Fruit fly (Drosophila melanogaster): ENCODE measurements around the gene CG42779.

CG42779 gene

DNA sequence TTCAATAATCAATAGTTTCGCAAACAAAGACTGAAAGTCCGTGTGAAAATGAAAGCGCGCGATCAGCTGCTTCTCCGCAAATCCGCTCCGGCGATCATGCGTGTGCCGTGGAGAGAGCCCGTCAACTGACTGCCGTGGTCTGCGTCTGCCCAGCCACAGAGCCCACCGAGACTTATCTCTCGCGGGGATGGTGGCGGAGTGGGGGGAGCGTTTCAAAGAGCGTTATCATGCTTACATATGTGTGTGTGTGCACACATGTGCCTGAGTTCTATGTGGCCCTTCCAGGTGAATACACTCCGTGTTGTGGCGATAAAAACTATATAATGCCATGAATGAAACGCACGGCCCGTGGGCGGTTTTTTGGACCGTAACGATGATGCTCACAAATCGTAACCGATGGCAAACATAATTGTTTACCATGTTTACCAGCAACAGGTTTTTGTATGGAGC, 43.4 kb upstream of the CG42779 start (continued):
- no peak for TF ChIP-seq CG30431 (GFP tag; optimal IDR thresholded peaks at IDR 0.05)
- peak; percentile 42; the same call in 1 of the 3 replicates for TF ChIP-seq sr (GFP tag; IDR thresholded peaks at IDR 0.05)
- TF ChIP-seq CG15696 (tag; optimal IDR thresholded peaks at IDR 0.05) = no peak
- peak; percentile 93 for TF ChIP-seq chinmo (GFP tag; IDR thresholded peaks at IDR 0.05; ENCODE audit: partially characterized antibody)
- no peak for TF ChIP-seq CG31441 (GFP tag; IDR thresholded peaks at IDR 0.05)
- no peak for TF ChIP-seq Lim3 (GFP tag; IDR thresholded peaks at IDR 0.05)
- TF ChIP-seq CG2129 (GFP tag; IDR thresholded peaks at IDR 0.05; ENCODE audit: partially characterized antibody) = no peak
- no peak for TF ChIP-seq onecut (GFP tag; IDR thresholded peaks at IDR 0.05)
- TF ChIP-seq Myb (GFP tag; optimal IDR thresholded peaks at IDR 0.05) = no peak
- peak; percentile 91 for TF ChIP-seq CG10543 (GFP tag; optimal IDR thresholded peaks at IDR 0.05)
- peak; percentile 21; the same call in 1 of the 2 replicates for TF ChIP-seq stc (GFP tag; IDR thresholded peaks at IDR 0.05)
- TF ChIP-seq CG7271 (tag; optimal IDR thresholded peaks at IDR 0.05) = no peak
- no peak for TF ChIP-seq CG10462 (GFP tag; optimal IDR thresholded peaks at IDR 0.05)
- TF ChIP-seq Nf-YB (GFP tag; optimal IDR thresholded peaks at IDR 0.05) = no peak
- no peak for TF ChIP-seq CG3838 (GFP tag; optimal IDR thresholded peaks at IDR 0.05)
- TF ChIP-seq nom (GFP tag; optimal IDR thresholded peaks at IDR 0.05) = peak; percentile 42
- TF ChIP-seq CG18599 (GFP tag; optimal IDR thresholded peaks at IDR 0.05) = no peak
- TF ChIP-seq CG16815 (GFP tag; optimal IDR thresholded peaks at IDR 0.05) = no peak
- TF ChIP-seq Oli (tag; optimal IDR thresholded peaks at IDR 0.05) = no peak
- no peak for TF ChIP-seq croc (GFP tag; conservative IDR thresholded peaks at IDR 0.05)
- TF ChIP-seq caup (GFP tag; optimal IDR thresholded peaks at IDR 0.05; ENCODE audit: severe bottlenecking) = peak; percentile 15
- peak; percentile 8 for TF ChIP-seq Fer3 (tag; optimal IDR thresholded peaks at IDR 0.05)
- TF ChIP-seq MESR4 (GFP tag; optimal IDR thresholded peaks at IDR 0.05) = peak; percentile 13
- no peak for TF ChIP-seq Lpt (GFP tag; optimal IDR thresholded peaks at IDR 0.05)
- peak; percentile 84 for TF ChIP-seq cg (GFP tag; optimal IDR thresholded peaks at IDR 0.05)
- no peak for TF ChIP-seq Fer2 (tag; optimal IDR thresholded peaks at IDR 0.05)
- TF ChIP-seq Rfx (GFP tag; IDR thresholded peaks at IDR 0.05) = peak; percentile 19; the same call in 1 of the 2 replicates
- TF ChIP-seq pum (GFP tag; optimal IDR thresholded peaks at IDR 0.05) = no peak
- TF ChIP-seq CG2199 (GFP tag; IDR thresholded peaks at IDR 0.05) = peak; percentile 71; the same call in 1 of the 3 replicates
- no peak for TF ChIP-seq CG11085 (GFP tag; IDR thresholded peaks at IDR 0.05)
- TF ChIP-seq Antp (GFP tag; optimal IDR thresholded peaks at IDR 0.05) = no peak
- TF ChIP-seq Dip3 (GFP tag; optimal IDR thresholded peaks at IDR 0.05) = no peak
- TF ChIP-seq Gug (GFP tag; IDR thresholded peaks at IDR 0.05) = no peak
- no peak for TF ChIP-seq BEAF-32 (GFP tag; optimal IDR thresholded peaks at IDR 0.05)
- TF ChIP-seq knrl (GFP tag; IDR thresholded peaks at IDR 0.05; ENCODE audit: partially characterized antibody) = 0 out of 3 replicates have a peak, but pooled peaks have one; percentile 18
- TF ChIP-seq schlank (tag; optimal IDR thresholded peaks at IDR 0.05) = no peak
- TF ChIP-seq CG34422 (GFP tag; IDR thresholded peaks at IDR 0.05) = no peak; the same call in 2 of the 3 replicates
- no peak; the same call in 1 of the 2 replicates for TF ChIP-seq CG13287 (GFP tag; IDR thresholded peaks at IDR 0.05; ENCODE audit: partially characterized antibody)
- no peak for TF ChIP-seq tap (tag; optimal IDR thresholded peaks at IDR 0.05)
- TF ChIP-seq CG8388 (GFP tag; optimal IDR thresholded peaks at IDR 0.05) = no peak
- no peak for TF ChIP-seq Ets65A (GFP tag)
- no peak for TF ChIP-seq CG4820 (GFP tag; optimal IDR thresholded peaks at IDR 0.05)
- TF ChIP-seq Aef1 (GFP tag; IDR thresholded peaks at IDR 0.05) = no peak
- TF ChIP-seq Chrac-16 (GFP tag; optimal IDR thresholded peaks at IDR 0.05) = no peak
- TF ChIP-seq gsb-n (tag; optimal IDR thresholded peaks at IDR 0.05) = no peak
- TF ChIP-seq shn (GFP tag; optimal IDR thresholded peaks at IDR 0.05) = no peak
- TF ChIP-seq CG13775 (GFP tag; optimal IDR thresholded peaks at IDR 0.05) = no peak
- TF ChIP-seq CG4282 (GFP tag; optimal IDR thresholded peaks at IDR 0.05) = no peak
- no peak for TF ChIP-seq ssp (GFP tag; IDR thresholded peaks at IDR 0.05)
- TF ChIP-seq eyg (GFP tag; optimal IDR thresholded peaks at IDR 0.05) = no peak
- TF ChIP-seq HLH3B (GFP tag; IDR thresholded peaks at IDR 0.05) = peak; percentile 43; the same call in 1 of the 2 replicates

Data from whole organism, embryonic.